Fruit fly (Drosophila melanogaster): Measurements from ENCODE around the gene Brd7-9.

Gene Brd7-9

dm6 chr2L:7827045-7828004, 44.7 kb downstream of the Brd7-9 start, which contains the start of the genes Rack1 and mts (continued):
- TF ChIP-seq pros (GFP tag; optimal IDR thresholded peaks at IDR 0.05) (peak; percentile 32), bigmax (GFP tag; optimal IDR thresholded peaks at IDR 0.05) (peak; percentile 64), CG10543 (GFP tag; optimal IDR thresholded peaks at IDR 0.05) (peak; percentile 91), schlank (tag; optimal IDR thresholded peaks at IDR 0.05) (peak; percentile 90), Drgx (GFP tag; IDR thresholded peaks at IDR 0.05) (peak; percentile 50; the same call in 1 of the 2 replicates), sc (optimal IDR thresholded peaks at IDR 0.05) (no peak), sc (GFP tag; optimal IDR thresholded peaks at IDR 0.05) (peak; percentile 82), Nf-YA (GFP tag; IDR thresholded peaks at IDR 0.05) (peak; percentile 85), eve (GFP tag; optimal IDR thresholded peaks at IDR 0.05) (no peak), CG3838 (GFP tag; optimal IDR thresholded peaks at IDR 0.05) (peak; percentile 48), CG10274 (GFP tag; optimal IDR thresholded peaks at IDR 0.05) (peak; percentile 76), Max (GFP tag; optimal IDR thresholded peaks at IDR 0.05) (peak; percentile 72), nom (GFP tag; optimal IDR thresholded peaks at IDR 0.05) (peak; percentile 89), hth (optimal IDR thresholded peaks at IDR 0.05) (no peak), H2.0 (GFP tag; IDR thresholded peaks at IDR 0.05) (peak; percentile 83), CG42726 (GFP tag; IDR thresholded peaks at IDR 0.05; ENCODE audit: partially characterized antibody) (peak; percentile 75), CG7357 (GFP tag; IDR thresholded peaks at IDR 0.05) (no peak), maf-S (GFP tag; optimal IDR thresholded peaks at IDR 0.05) (peak; percentile 82), Lhr (GFP tag; optimal IDR thresholded peaks at IDR 0.05) (peak; percentile 72), cad (GFP tag; optimal IDR thresholded peaks at IDR 0.05) (no peak), CG6683 (GFP tag; optimal IDR thresholded peaks at IDR 0.05) (peak; percentile 71), CG12659 (GFP tag; optimal IDR thresholded peaks at IDR 0.05) (peak; percentile 88), Fer3 (tag; optimal IDR thresholded peaks at IDR 0.05) (peak; percentile 89), CG10209 (GFP tag; optimal IDR thresholded peaks at IDR 0.05) (peak; percentile 88), CG2712 (tag; optimal IDR thresholded peaks at IDR 0.05) (peak; percentile 71), CG12299 (tag; optimal IDR thresholded peaks at IDR 0.05) (peak; percentile 68), repo (GFP tag; optimal IDR thresholded peaks at IDR 0.05) (peak; percentile 68), Dip2 (GFP tag; IDR thresholded peaks at IDR 0.05) (no peak), CG6254 (GFP tag; optimal IDR thresholded peaks at IDR 0.05) (peak; percentile 85), NC2α (GFP tag; optimal IDR thresholded peaks at IDR 0.05) (peak; percentile 63), ab (GFP tag; optimal IDR thresholded peaks at IDR 0.05) (peak; percentile 46), CG18619 (GFP tag; optimal IDR thresholded peaks at IDR 0.05) (peak; percentile 89), CG12391 (tag; optimal IDR thresholded peaks at IDR 0.05) (peak; percentile 84), CG5953 (GFP tag; IDR thresholded peaks at IDR 0.05) (peak; percentile 69), CG9876 (GFP tag; optimal IDR thresholded peaks at IDR 0.05) (peak; percentile 70), Aef1 (GFP tag; IDR thresholded peaks at IDR 0.05) (peak; percentile 64), NfI (GFP tag; optimal IDR thresholded peaks at IDR 0.05) (peak; percentile 93), gfzf (GFP tag; optimal IDR thresholded peaks at IDR 0.05) (peak; percentile 92), so (GFP tag; IDR thresholded peaks at IDR 0.05) (peak; percentile 82; the same call in 2 of the 3 replicates), Lim3 (GFP tag; IDR thresholded peaks at IDR 0.05) (no peak), CG9932 (GFP tag; IDR thresholded peaks at IDR 0.05) (peak; percentile 86), zfh1 (GFP tag; IDR thresholded peaks at IDR 0.05) (peak; percentile 84), CG6765 (GFP tag; optimal IDR thresholded peaks at IDR 0.05) (peak; percentile 94), ham (GFP tag; IDR thresholded peaks at IDR 0.05) (peak; percentile 29; the same call in 1 of the 2 replicates), grn (GFP tag; optimal IDR thresholded peaks at IDR 0.05) (peak; percentile 29), CG9727 (GFP tag; optimal IDR thresholded peaks at IDR 0.05) (peak; percentile 89), Dad (GFP tag; optimal IDR thresholded peaks at IDR 0.05) (peak; percentile 71), CG17361 (GFP tag; IDR thresholded peaks at IDR 0.05) (peak; percentile 63; the same call in 2 of the 3 replicates), MBD-R2 (GFP tag; IDR thresholded peaks at IDR 0.05) (peak; percentile 66)
